Worm (Caenorhabditis elegans) whole organism, L4 larva: ENCODE results near the gene cyp-13A7.

Experiments used
- F44E2.7 ChIP-seq: fragments of 200-800 bp; sonication (Bioruptor generic); IDR thresholded peaks from 2 replicates; pipeline ENCODE4 v2.1.2; 2022; ENCODE audit warnings: missing genetic modification characterization, missing compliant biosample characterization
- F49E8.2 ChIP-seq: sonication (generic microtip); optimal IDR thresholded peaks from 2 replicates; lab custom pipeline; 2016; ENCODE audit warnings: missing compliant biosample characterization, mild to moderate bottlenecking, missing genetic modification characterization, borderline replicate concordance
- T20F7.1 ChIP-seq: fragments of 200-800 bp; sonication (Bioruptor generic); optimal IDR thresholded peaks from 2 replicates; lab custom pipeline; 2018; ENCODE audit warnings: mild to moderate bottlenecking, missing genetic modification characterization, missing compliant biosample characterization
- Y105C5A.15 ChIP-seq: fragments of 200-800 bp; sonication (Bioruptor generic); IDR thresholded peaks from 2 replicates; pipeline ENCODE4 v1.3.6; 2022; ENCODE audit warnings: missing genetic modification characterization, missing compliant biosample characterization
- Y5F2A.4 ChIP-seq: fragments of 200-800 bp; sonication (Bioruptor generic); optimal IDR thresholded peaks from 2 replicates; lab custom pipeline; 2018; ENCODE audit warnings: mild to moderate bottlenecking, missing genetic modification characterization, missing compliant biosample characterization
- Y75B8A.6 ChIP-seq: fragments of 200-800 bp; sonication (Bioruptor generic); IDR thresholded peaks from 2 replicates; pipeline ENCODE4 v1.3.6; 2022; ENCODE audit warnings: missing genetic modification reagents, missing genetic modification characterization, missing compliant biosample characterization
- aha-1 ChIP-seq: fragments of 150-350 bp; peaks from one replicate; lab custom pipeline; 2014; ENCODE audit warnings: missing biosample characterization, missing genetic modification characterization
- attf-4 ChIP-seq: sonication (generic microtip); optimal IDR thresholded peaks from 3 replicates; lab custom pipeline; 2017; ENCODE audit warnings: missing biosample characterization, missing genetic modification characterization
- ceh-20 ChIP-seq: fragments of 200-800 bp; sonication (Bioruptor generic); IDR thresholded peaks from 2 replicates; pipeline ENCODE4 v1.3.6; 2022; ENCODE audit warnings: missing genetic modification reagents, missing genetic modification characterization, missing compliant biosample characterization
- ceh-28 ChIP-seq: fragments of 150-350 bp; optimal IDR thresholded peaks from 2 replicates; lab custom pipeline; 2014; ENCODE audit warnings: missing biosample characterization, missing genetic modification reagents, missing genetic modification characterization
- ceh-32 ChIP-seq: sonication (generic microtip); optimal IDR thresholded peaks from 2 replicates; lab custom pipeline; 2016; ENCODE audit warnings: mild to moderate bottlenecking, missing genetic modification characterization, missing compliant biosample characterization; ENCODE audit not compliant: poor library complexity
- ceh-62 ChIP-seq: sonication (generic microtip); optimal IDR thresholded peaks from 2 replicates; lab custom pipeline; 2017; ENCODE audit warnings: missing biosample characterization, missing genetic modification characterization
- daf-12 ChIP-seq: fragments of 150-350 bp; optimal IDR thresholded peaks from 2 replicates; lab custom pipeline; 2014; ENCODE audit warnings: missing biosample characterization, missing genetic modification reagents, missing genetic modification characterization
- dmd-6 ChIP-seq: fragments of 200-800 bp; sonication (Bioruptor generic); IDR thresholded peaks from 2 replicates; pipeline ENCODE4 v1.3.6; 2022; ENCODE audit warnings: missing genetic modification reagents, missing genetic modification characterization, missing compliant biosample characterization
- dmd-8 ChIP-seq: fragments of 200-800 bp; sonication (Bioruptor generic); IDR thresholded peaks from 2 replicates; pipeline ENCODE4 v1.3.6; 2022; ENCODE audit warnings: missing genetic modification characterization, missing compliant biosample characterization
- dve-1 ChIP-seq: sonication (generic microtip); optimal IDR thresholded peaks from 2 replicates; lab custom pipeline; 2017; ENCODE audit warnings: antibody characterized with exemption, mild to moderate bottlenecking, missing genetic modification characterization, missing compliant biosample characterization; ENCODE audit not compliant: insufficient read depth
- egl-27 ChIP-seq: sonication (generic microtip); optimal IDR thresholded peaks from 3 replicates; lab custom pipeline; 2017; ENCODE audit warnings: missing biosample characterization, missing genetic modification reagents, missing genetic modification characterization
- fos-1 ChIP-seq: fragments of 150-350 bp; optimal IDR thresholded peaks from 2 replicates; lab custom pipeline; 2014; ENCODE audit warnings: missing biosample characterization, missing genetic modification characterization
- hif-1 ChIP-seq, 2 experiments: sonication (generic microtip); optimal IDR thresholded peaks; 2 replicates each; lab custom pipeline; 2016 to 2017; ENCODE audit warnings: missing compliant biosample characterization in 2 of 2, missing genetic modification characterization in 2 of 2, missing genetic modification reagents in 2 of 2, missing genotype in 2 of 2, mild to moderate bottlenecking in 1 of 2
- lim-7 ChIP-seq: fragments of 200-800 bp; sonication (Bioruptor generic); IDR thresholded peaks from 2 replicates; pipeline ENCODE4 v1.3.6; 2022; ENCODE audit warnings: missing genetic modification characterization, missing compliant biosample characterization
- lin-29 ChIP-seq: fragments of 200-800 bp; sonication (Bioruptor generic); IDR thresholded peaks from 2 replicates; pipeline ENCODE4 v1.3.6; 2022; ENCODE audit warnings: missing genetic modification reagents, missing genetic modification characterization, missing compliant biosample characterization
- lin-39 ChIP-seq: fragments of 150-350 bp; optimal IDR thresholded peaks from 2 replicates; lab custom pipeline; 2014; ENCODE audit warnings: missing biosample characterization, missing genetic modification reagents, missing genetic modification characterization
- lir-3 ChIP-seq: sonication (generic microtip); optimal IDR thresholded peaks from 2 replicates; lab custom pipeline; 2016; ENCODE audit warnings: mild to moderate bottlenecking, missing genetic modification characterization, missing compliant biosample characterization
- mxl-2 ChIP-seq: fragments of 200-800 bp; sonication (Bioruptor generic); conservative IDR thresholded peaks from 2 replicates; pipeline ENCODE4 v1.3.6; 2022; ENCODE audit warnings: missing genetic modification reagents, missing genetic modification characterization, missing compliant biosample characterization
- mxl-3 ChIP-seq: fragments of 200-800 bp; sonication (Bioruptor generic); optimal IDR thresholded peaks from 2 replicates; lab custom pipeline; 2018; ENCODE audit warnings: mild to moderate bottlenecking, missing genetic modification characterization, missing compliant biosample characterization
- nhr-10 ChIP-seq: fragments of 150-350 bp; optimal IDR thresholded peaks from 2 replicates; lab custom pipeline; 2014; ENCODE audit warnings: missing biosample characterization, missing genetic modification characterization
- nhr-102 ChIP-seq: sonication (generic microtip); optimal IDR thresholded peaks from 2 replicates; lab custom pipeline; 2016; ENCODE audit warnings: mild to moderate bottlenecking, missing genetic modification characterization, moderate library complexity, missing compliant biosample characterization
- nhr-28 ChIP-seq: fragments of 150-350 bp; optimal IDR thresholded peaks from 2 replicates; lab custom pipeline; 2014; ENCODE audit warnings: missing biosample characterization, missing genetic modification characterization
- nhr-41 ChIP-seq: fragments of 200-800 bp; sonication (Bioruptor generic); IDR thresholded peaks from 2 replicates; pipeline ENCODE4 v1.3.6; 2022; ENCODE audit warnings: missing genetic modification reagents, missing genetic modification characterization, missing compliant biosample characterization
- nhr-42 ChIP-seq: fragments of 200-800 bp; sonication (Bioruptor generic); IDR thresholded peaks from 2 replicates; pipeline ENCODE4 v1.3.6; 2022; ENCODE audit warnings: missing genetic modification characterization, missing compliant biosample characterization
- nhr-48 ChIP-seq: sonication (generic microtip); optimal IDR thresholded peaks from 2 replicates; lab custom pipeline; 2016; ENCODE audit warnings: mild to moderate bottlenecking, missing genetic modification characterization, missing compliant biosample characterization
- nhr-6 ChIP-seq: fragments of 150-350 bp; optimal IDR thresholded peaks from 2 replicates; lab custom pipeline; 2014; ENCODE audit warnings: missing biosample characterization, missing genetic modification characterization
- pha-4 ChIP-seq, 2 experiments: fragments of 150-350 bp in 1 of 2; fragments of 200-800 bp in 1 of 2; sonication (Bioruptor generic) in 1 of 2; IDR thresholded peaks in 1 of 2; optimal IDR thresholded peaks in 1 of 2; 2 replicates each; pipeline versions ENCODE4 v1.3.6 to Lab custom; 2014 to 2022; ENCODE audit warnings: missing genetic modification characterization in 2 of 2, missing genetic modification reagents in 2 of 2, missing biosample characterization in 1 of 2, missing compliant biosample characterization in 1 of 2
- php-3 ChIP-seq: fragments of 200-800 bp; sonication (Bioruptor generic); IDR thresholded peaks from 2 replicates; pipeline ENCODE4 v1.3.6; 2022; ENCODE audit warnings: missing genetic modification reagents, missing genetic modification characterization, missing compliant biosample characterization
- rbr-2 ChIP-seq: sonication (generic microtip); optimal IDR thresholded peaks from 2 replicates; lab custom pipeline; 2016; ENCODE audit warnings: missing genotype, missing genetic modification characterization, missing compliant biosample characterization
- snpc-4 ChIP-seq: fragments of 150-350 bp; optimal IDR thresholded peaks from 2 replicates; lab custom pipeline; 2014; ENCODE audit warnings: missing biosample characterization, missing genetic modification characterization
- spr-1 ChIP-seq: sonication (generic microtip); optimal IDR thresholded peaks from 2 replicates; lab custom pipeline; 2016; ENCODE audit warnings: mild to moderate bottlenecking, missing genetic modification characterization, missing compliant biosample characterization
- unc-130 ChIP-seq: sonication (generic microtip); optimal IDR thresholded peaks from 2 replicates; lab custom pipeline; 2016; ENCODE audit warnings: missing genetic modification reagents, missing genetic modification characterization, missing compliant biosample characterization
- unc-62 ChIP-seq, 3 experiments: fragments of 150-350 bp in 1 of 3; sonication (generic microtip); optimal IDR thresholded peaks in 2 of 3; peaks in 1 of 3; 1 replicate in 1 of 3; 2 replicates in 2 of 3; lab custom pipeline; 2014 to 2017; ENCODE audit warnings: missing biosample characterization in 3 of 3, missing genetic modification characterization in 3 of 3, missing genetic modification reagents in 3 of 3, missing genotype in 1 of 3
- zag-1 ChIP-seq: fragments of 150-350 bp; optimal IDR thresholded peaks from 2 replicates; lab custom pipeline; 2014; ENCODE audit warnings: missing biosample characterization, missing genetic modification characterization
- zfp-2 ChIP-seq: sonication (generic microtip); optimal IDR thresholded peaks from 2 replicates; lab custom pipeline; 2016; ENCODE audit warnings: mild to moderate bottlenecking, missing genetic modification characterization, missing compliant biosample characterization
- zip-11 ChIP-seq: fragments of 200-800 bp; sonication (Bioruptor generic); IDR thresholded peaks from 2 replicates; pipeline ENCODE4 v1.3.6; 2022; ENCODE audit warnings: missing genetic modification characterization, missing compliant biosample characterization

Gene cyp-13A7

DNA sequence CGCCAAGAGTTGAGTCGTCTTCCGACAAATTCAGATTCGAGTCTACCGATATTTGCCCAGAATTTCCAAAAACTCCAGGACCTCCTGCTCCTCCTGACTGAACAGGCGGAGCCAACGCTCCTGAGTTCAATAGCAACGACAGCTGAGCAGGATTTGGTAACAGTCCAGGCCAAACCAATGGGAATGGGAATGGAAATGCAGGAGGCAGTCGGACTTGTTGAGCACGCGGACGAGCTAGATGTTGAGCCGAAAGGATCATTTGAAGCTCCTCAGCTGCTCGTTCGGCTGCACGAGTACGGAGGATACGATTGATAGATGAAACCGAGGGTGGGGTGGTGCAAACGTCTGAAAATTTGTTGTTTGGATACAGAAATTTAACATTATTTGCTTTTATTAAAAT, 23.5 kb downstream of the cyp-13A7 start:
- TF ChIP-seq F49E8.2 (tag; lab: Kevin White, UChicago) (no peak), aha-1 (tag; lab: Kevin White, UChicago) (peak; percentile 56), php-3 (GFP tag; lab: Robert Waterston, UW) (no peak)

DNA sequence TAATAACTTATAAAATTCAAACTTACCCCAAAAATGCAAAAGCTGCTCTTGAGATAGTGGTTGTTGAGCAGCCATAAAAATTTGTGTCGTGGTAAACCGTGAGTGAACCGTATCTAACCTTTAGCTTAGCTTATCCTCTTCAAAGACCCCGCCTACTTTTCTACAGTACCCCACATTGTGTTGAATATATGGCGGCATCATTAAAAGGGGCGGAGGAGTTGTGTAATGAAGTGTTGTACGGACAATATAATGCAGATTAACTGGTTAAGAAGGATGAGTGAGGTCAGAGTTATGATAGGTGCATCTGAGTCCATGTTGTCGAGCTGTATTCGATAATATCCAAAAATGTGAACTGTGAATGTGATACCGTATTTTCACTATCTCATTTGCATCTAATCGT, 24.4 kb downstream of the cyp-13A7 start, which contains the start of gene eyg-1:
Gene eyg-1 (minus strand): TSS at position 101 of the 400 bp plus-strand sequence.
- TF ChIP-seq T20F7.1 (no peak), aha-1 (tag; lab: Kevin White, UChicago) (peak; percentile 53), nhr-42 (GFP tag; lab: Robert Waterston, UW) (no peak), dmd-8 (GFP tag; lab: Robert Waterston, UW) (no peak), Y5F2A.4 (no peak), hif-1 (tag; optimal IDR thresholded peaks at IDR 0.05; lab: Kevin White, UChicago) (no peak)

DNA sequence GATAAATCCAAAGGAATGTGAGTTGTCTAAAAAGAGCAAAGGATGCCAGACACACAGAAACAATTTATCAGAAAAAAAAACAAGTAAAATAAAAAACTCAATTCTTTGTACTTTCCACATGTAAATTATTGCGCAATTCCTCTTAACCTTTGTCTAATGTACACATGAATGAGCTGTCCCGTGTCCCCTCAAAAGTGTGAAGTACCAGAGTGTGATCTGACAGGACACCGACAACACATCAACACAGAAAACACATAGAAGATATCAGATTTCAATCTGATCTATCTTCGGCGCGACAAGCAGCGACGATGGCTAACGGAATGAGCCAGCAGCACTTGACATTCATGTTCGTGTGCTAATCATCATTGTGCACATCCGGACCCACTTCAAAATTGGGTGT, 25.1 kb downstream of the cyp-13A7 start:
- no peak for TF ChIP-seq dve-1 (tag; lab: Kevin White, UChicago)
- no peak for TF ChIP-seq unc-62 (GFP tag; optimal IDR thresholded peaks at IDR 0.05 in 1 of 2; lab: Kevin White, UChicago)
- TF ChIP-seq unc-62 (tag; optimal IDR thresholded peaks at IDR 0.05; lab: Kevin White, UChicago) = no peak
- TF ChIP-seq aha-1 (tag; lab: Kevin White, UChicago) = no peak
- no peak for TF ChIP-seq lin-29 (GFP tag; lab: Robert Waterston, UW)
- no peak for TF ChIP-seq zip-11 (GFP tag; lab: Robert Waterston, UW)
- no peak for TF ChIP-seq ceh-28 (tag; lab: Kevin White, UChicago)
- no peak for TF ChIP-seq snpc-4 (tag; lab: Kevin White, UChicago)
- TF ChIP-seq ceh-20 (GFP tag; lab: Robert Waterston, UW) = no peak
- TF ChIP-seq nhr-10 = no peak
- no peak for TF ChIP-seq rbr-2 (tag; lab: Kevin White, UChicago)

DNA sequence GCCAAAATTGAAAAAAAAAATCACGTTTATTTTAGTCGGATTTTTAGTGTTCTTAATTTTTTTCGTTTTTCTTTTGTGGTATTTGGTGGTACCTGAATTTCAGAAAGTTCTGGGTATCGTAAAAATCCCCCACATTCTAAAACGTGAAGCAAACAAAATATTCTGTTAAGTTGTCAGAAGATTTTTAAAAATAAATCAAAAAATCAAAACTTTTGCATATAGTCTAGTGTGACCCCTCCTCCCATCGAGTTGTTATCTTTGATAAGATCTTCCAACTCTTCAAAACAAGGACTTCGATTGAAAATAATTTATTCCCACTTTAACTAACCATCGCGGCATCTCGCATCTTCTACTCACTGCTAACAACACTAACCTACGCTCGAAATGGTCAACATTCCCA, 25.7 kb downstream of the cyp-13A7 start, which contains the start of gene ZK938.1:
Gene ZK938.1 (plus strand): TSS at position 301 of the 400 bp plus-strand sequence.
- TF ChIP-seq daf-12 (tag; lab: Kevin White, UChicago) (no peak), Y75B8A.6 (GFP tag; lab: Robert Waterston, UW) (no peak), egl-27 (tag; lab: Kevin White, UChicago) (no peak), F49E8.2 (tag; lab: Kevin White, UChicago) (no peak), mxl-2 (GFP tag; lab: Robert Waterston, UW) (no peak), ceh-32 (tag; lab: Kevin White, UChicago) (no peak), lin-29 (GFP tag; lab: Robert Waterston, UW) (no peak), spr-1 (no peak), F44E2.7 (GFP tag; lab: Robert Waterston, UW) (no peak), lim-7 (GFP tag; lab: Robert Waterston, UW) (no peak), nhr-41 (GFP tag; lab: Robert Waterston, UW) (no peak), nhr-6 (tag; lab: Kevin White, UChicago) (no peak), mxl-3 (no peak), pha-4 (GFP tag; IDR thresholded peaks at IDR 0.05; lab: Robert Waterston, UW) (no peak), pha-4 (tag; optimal IDR thresholded peaks at IDR 0.05; lab: Kevin White, UChicago) (no peak), attf-4 (tag; lab: Kevin White, UChicago) (no peak), lir-3 (no peak)

DNA sequence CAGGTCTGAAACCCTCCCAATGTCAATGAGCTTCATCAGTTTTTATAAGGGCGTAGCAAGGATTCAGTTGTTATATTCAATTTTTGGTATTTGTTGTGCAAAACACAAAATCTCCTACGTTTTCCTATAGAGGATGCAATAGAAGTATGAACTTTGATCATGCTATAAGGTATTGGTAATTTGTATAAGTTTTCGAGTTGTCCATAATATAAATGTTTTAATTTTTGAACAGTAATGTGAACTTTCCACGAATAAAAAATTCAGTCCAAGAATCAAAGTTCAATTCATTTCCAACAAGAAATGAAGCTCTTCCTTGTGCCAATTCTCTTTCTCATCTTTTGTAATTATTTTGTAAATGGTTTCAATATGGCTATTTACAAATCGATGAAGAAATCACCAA, 27.6 kb downstream of the cyp-13A7 start, which contains the start of gene ZK938.12:
Gene ZK938.12 (plus strand): TSS at position 301 of the 400 bp plus-strand sequence.
- TF ChIP-seq fos-1 (no peak), Y75B8A.6 (GFP tag; lab: Robert Waterston, UW) (no peak), daf-12 (tag; lab: Kevin White, UChicago) (no peak), Y105C5A.15 (GFP tag; lab: Robert Waterston, UW) (no peak), T20F7.1 (no peak), zag-1 (tag; lab: Kevin White, UChicago) (no peak), unc-130 (GFP tag; lab: Kevin White, UChicago) (no peak), lin-39 (no peak), nhr-102 (tag; lab: Kevin White, UChicago) (no peak), aha-1 (tag; lab: Kevin White, UChicago) (no peak), ceh-62 (tag; lab: Kevin White, UChicago) (no peak), nhr-28 (no peak), nhr-10 (no peak), dmd-6 (GFP tag; lab: Robert Waterston, UW) (no peak), zfp-2 (tag; lab: Kevin White, UChicago) (no peak), nhr-42 (GFP tag; lab: Robert Waterston, UW) (no peak), nhr-48 (no peak), mxl-2 (GFP tag; lab: Robert Waterston, UW) (no peak)
